Worm (Caenorhabditis elegans) whole organism, late embryonic: ENCODE results near the gene cdc-25.2.

Experiments used
- ceh-18 ChIP-seq: sonication (generic microtip); optimal IDR thresholded peaks from 2 replicates; lab custom pipeline; 2016; ENCODE audit warnings: missing genetic modification characterization, missing compliant biosample characterization
- ceh-19 ChIP-seq: fragments of 200-800 bp; sonication (Bioruptor generic); optimal IDR thresholded peaks from 2 replicates; lab custom pipeline; 2018; ENCODE audit warnings: mild to moderate bottlenecking, missing genetic modification characterization, missing compliant biosample characterization
- pqm-1 ChIP-seq: sonication (generic microtip); optimal IDR thresholded peaks from 2 replicates; lab custom pipeline; 2016; ENCODE audit warnings: missing genetic modification characterization, missing compliant biosample characterization

- TF ChIP-seq pqm-1 (tag; lab: Kevin White, UChicago) (no peak), ceh-19 (GFP tag; lab: Kevin White, UChicago) (no peak), ceh-18 (tag; lab: Kevin White, UChicago) (no peak)
Measured at ce11 chrV:1532455-1532854, 34.4 kb upstream of the cdc-25.2 start.
